Worm (Caenorhabditis elegans) whole organism, late embryonic: ENCODE data around the gene K09F6.11.

Source experiments
- ama-1 ChIP-seq: fragments of 150-350 bp; optimal IDR thresholded peaks from 2 replicates; lab custom pipeline; 2014
- ceh-48 ChIP-seq: sonication (generic microtip); optimal IDR thresholded peaks from 2 replicates; lab custom pipeline; 2016; ENCODE audit warnings: missing genetic modification characterization, inconsistent platforms, missing compliant biosample characterization
- fkh-10 ChIP-seq: fragments of 150-350 bp; optimal IDR thresholded peaks from 2 replicates; lab custom pipeline; 2014; ENCODE audit warnings: missing biosample characterization, missing genetic modification reagents, missing genetic modification characterization

ce11 chrII:2302330-2302729 lies 22.4 kb downstream of the K09F6.11 start, which contains the start of gene B0281.6:
- TF ChIP-seq ama-1 (no peak), ceh-48 (tag; lab: Kevin White, UChicago) (no peak), fkh-10 (GFP tag; lab: Kevin White, UChicago) (no peak)
